Fruit fly (Drosophila melanogaster): ENCODE data around the gene Prosbeta2.

- no peak for TF ChIP-seq ovo (GFP tag; optimal IDR thresholded peaks at IDR 0.05)
- TF ChIP-seq CG11617 (GFP tag; optimal IDR thresholded peaks at IDR 0.05), result no peak
- TF ChIP-seq pad (GFP tag; optimal IDR thresholded peaks at IDR 0.05), result no peak
- TF ChIP-seq cic (GFP tag; optimal IDR thresholded peaks at IDR 0.05), result no peak
- no peak for TF ChIP-seq CG14711 (tag; optimal IDR thresholded peaks at IDR 0.05)
- TF ChIP-seq Mnt (GFP tag; optimal IDR thresholded peaks at IDR 0.05), result no peak
Measured at dm6 chr3L:15043465-15043864, 43.7 kb downstream of the Prosbeta2 start.

Measured in whole organism, adult.